Worm (Caenorhabditis elegans): Measurements from ENCODE around the gene puf-9.

- no peak for TF ChIP-seq gei-17 (GFP tag; optimal IDR thresholded peaks at IDR 0.05)
- no peak for TF ChIP-seq nfyb-1 (GFP tag; IDR thresholded peaks at IDR 0.05)
- no peak for TF ChIP-seq ceh-27 (GFP tag; optimal IDR thresholded peaks at IDR 0.05)
- TF ChIP-seq T07F8.4 (tag; optimal IDR thresholded peaks at IDR 0.05) = no peak
- no peak for TF ChIP-seq lag-1 (GFP tag; IDR thresholded peaks at IDR 0.05)
- no peak for TF ChIP-seq ztf-22 (GFP tag; optimal IDR thresholded peaks at IDR 0.05)
- TF ChIP-seq lir-1 (GFP tag; conservative IDR thresholded peaks at IDR 0.05) = no peak
- no peak for TF ChIP-seq aptf-3 (GFP tag; IDR thresholded peaks at IDR 0.05)
- no peak for TF ChIP-seq ama-1 (optimal IDR thresholded peaks at IDR 0.05)
- no peak for TF ChIP-seq ama-1 (GFP tag; optimal IDR thresholded peaks at IDR 0.05)
- TF ChIP-seq bed-1 (GFP tag; IDR thresholded peaks at IDR 0.05) = no peak
- no peak for TF ChIP-seq rcor-1 (GFP tag; IDR thresholded peaks at IDR 0.05)
- no peak for TF ChIP-seq sea-2 (GFP tag; IDR thresholded peaks at IDR 0.05)
Observed at ce11 chrX:5803492-5803891, 37.9 kb upstream of the puf-9 start.
